ENCODE assay signal across 1 fruit fly cellular context in genomic region chr3R:24320342-24320711, dm6.
A peak's percentile ranks its signal among the peaks of the same experiment; 100 is the strongest.
TF ChIP-seq lines count a peak whose summit lies in the region.

No protein-coding gene starts in this region.

TF ChIP-seq in whole organism, embryonic, 481 proteins besides CTCF, POLR2A, EP300 and RAD21 (continued from another document and continues in another):
- no peak for TF ChIP-seq CG4360 (GFP tag; IDR thresholded peaks at IDR 0.05; lab: Robert Waterston, UW)
- TF ChIP-seq Dad (GFP tag; optimal IDR thresholded peaks at IDR 0.05; lab: Kevin White, UChicago) = no peak
- no peak for TF ChIP-seq en (GFP tag; optimal IDR thresholded peaks at IDR 0.05; lab: Kevin White, UChicago)
- no peak for TF ChIP-seq CG12769 (tag; optimal IDR thresholded peaks at IDR 0.05; lab: Kevin White, UChicago)
- no peak for TF ChIP-seq CG5245 (GFP tag; optimal IDR thresholded peaks at IDR 0.05; lab: Kevin White, UChicago)
- TF ChIP-seq zen (tag; optimal IDR thresholded peaks at IDR 0.05; lab: Kevin White, UChicago) = peak; percentile 2
- TF ChIP-seq cad (GFP tag; optimal IDR thresholded peaks at IDR 0.05; lab: Kevin White, UChicago) = no peak
- TF ChIP-seq br (optimal IDR thresholded peaks at IDR 0.05; lab: Kevin White, UChicago) = no peak
- no peak for TF ChIP-seq CG10654 (GFP tag; optimal IDR thresholded peaks at IDR 0.05; lab: Kevin White, UChicago)
- TF ChIP-seq CG32767 (GFP tag; IDR thresholded peaks at IDR 0.05; lab: Robert Waterston, UW) = 0 out of 2 replicates have a peak, but pooled peaks have one; percentile 24
- no peak for TF ChIP-seq Drgx (GFP tag; IDR thresholded peaks at IDR 0.05; lab: Robert Waterston, UW)
- no peak for TF ChIP-seq ken (GFP tag; IDR thresholded peaks at IDR 0.05; lab: Robert Waterston, UW)
- no peak for TF ChIP-seq CG9727 (GFP tag; optimal IDR thresholded peaks at IDR 0.05; lab: Kevin White, UChicago)
- TF ChIP-seq CG9876 (GFP tag; optimal IDR thresholded peaks at IDR 0.05; lab: Kevin White, UChicago) = no peak
- TF ChIP-seq CG18011 (GFP tag; optimal IDR thresholded peaks at IDR 0.05; lab: Kevin White, UChicago) = no peak
- TF ChIP-seq z (GFP tag; IDR thresholded peaks at IDR 0.05; lab: Robert Waterston, UW) = no peak
- no peak for TF ChIP-seq Deaf1 (tag; optimal IDR thresholded peaks at IDR 0.05; lab: Kevin White, UChicago)
- no peak for TF ChIP-seq CG12219 (GFP tag; optimal IDR thresholded peaks at IDR 0.05; lab: Kevin White, UChicago)
- TF ChIP-seq zen2 (GFP tag; IDR thresholded peaks at IDR 0.05; lab: Robert Waterston, UW; ENCODE audit: partially characterized antibody) = peak; percentile 57; the same call in 2 of the 3 replicates
- no peak for TF ChIP-seq CG4282 (GFP tag; optimal IDR thresholded peaks at IDR 0.05; lab: Kevin White, UChicago)
- TF ChIP-seq dysf (GFP tag; IDR thresholded peaks at IDR 0.05; lab: Robert Waterston, UW) = no peak
- no peak for TF ChIP-seq gsb (GFP tag; IDR thresholded peaks at IDR 0.05; lab: Robert Waterston, UW)
- 0 out of 3 replicates have a peak, but pooled peaks have one; percentile 30 for TF ChIP-seq otp (GFP tag; IDR thresholded peaks at IDR 0.05; lab: Robert Waterston, UW)
- TF ChIP-seq sisA (GFP tag; IDR thresholded peaks at IDR 0.05; lab: Robert Waterston, UW) = no peak
- TF ChIP-seq Vsx1 (GFP tag; optimal IDR thresholded peaks at IDR 0.05; lab: Kevin White, UChicago) = peak; percentile 95
- no peak for TF ChIP-seq CG6272 (GFP tag; IDR thresholded peaks at IDR 0.05; lab: Robert Waterston, UW)
- TF ChIP-seq CG12391 (tag; optimal IDR thresholded peaks at IDR 0.05; lab: Kevin White, UChicago) = peak; percentile 79
- no peak for TF ChIP-seq cato (GFP tag; optimal IDR thresholded peaks at IDR 0.05; lab: Kevin White, UChicago; ENCODE audit: borderline replicate concordance)
- TF ChIP-seq sna (GFP tag; IDR thresholded peaks at IDR 0.05; lab: Robert Waterston, UW; ENCODE audit: partially characterized antibody) = peak; percentile 23; the same call in 1 of the 2 replicates
- no peak for TF ChIP-seq Antp (GFP tag; optimal IDR thresholded peaks at IDR 0.05; lab: Kevin White, UChicago)
- no peak for TF ChIP-seq CG1233 (GFP tag; optimal IDR thresholded peaks at IDR 0.05; lab: Kevin White, UChicago)
- TF ChIP-seq Nf-YA (GFP tag; IDR thresholded peaks at IDR 0.05; lab: Robert Waterston, UW) = no peak
- no peak for TF ChIP-seq CG14965 (GFP tag; optimal IDR thresholded peaks at IDR 0.05; lab: Kevin White, UChicago; ENCODE audit: borderline replicate concordance)
- TF ChIP-seq CG13287 (GFP tag; IDR thresholded peaks at IDR 0.05; lab: Robert Waterston, UW; ENCODE audit: partially characterized antibody) = peak; percentile 79
- no peak for TF ChIP-seq HLH54F (GFP tag; optimal IDR thresholded peaks at IDR 0.05; lab: Kevin White, UChicago)
- TF ChIP-seq CG4730 (GFP tag; IDR thresholded peaks at IDR 0.05; lab: Robert Waterston, UW) = no peak
- no peak for TF ChIP-seq Pdp1 (GFP tag; optimal IDR thresholded peaks at IDR 0.05; lab: Kevin White, UChicago)
- peak; percentile 6 for TF ChIP-seq CG30403 (GFP tag; optimal IDR thresholded peaks at IDR 0.05; lab: Kevin White, UChicago)
- peak; percentile 75 for TF ChIP-seq tna (GFP tag; IDR thresholded peaks at IDR 0.05; lab: Robert Waterston, UW; ENCODE audit: partially characterized antibody)
- no peak for TF ChIP-seq gsb-n (tag; optimal IDR thresholded peaks at IDR 0.05; lab: Kevin White, UChicago)
- TF ChIP-seq Eip74EF (GFP tag; optimal IDR thresholded peaks at IDR 0.05; lab: Kevin White, UChicago) = no peak
- no peak for TF ChIP-seq CG30020 (tag; optimal IDR thresholded peaks at IDR 0.05; lab: Kevin White, UChicago)
- no peak for TF ChIP-seq usp (GFP tag; optimal IDR thresholded peaks at IDR 0.05; lab: Kevin White, UChicago)
- TF ChIP-seq jigr1 (GFP tag; IDR thresholded peaks at IDR 0.05; lab: Robert Waterston, UW) = no peak
- no peak for TF ChIP-seq ems (GFP tag; optimal IDR thresholded peaks at IDR 0.05; lab: Kevin White, UChicago)
- no peak for TF ChIP-seq sd (tag; optimal IDR thresholded peaks at IDR 0.05; lab: Kevin White, UChicago)
- no peak for TF ChIP-seq CG9797 (GFP tag; optimal IDR thresholded peaks at IDR 0.05; lab: Kevin White, UChicago)
- peak; percentile 11 for TF ChIP-seq run (tag; optimal IDR thresholded peaks at IDR 0.05; lab: Kevin White, UChicago)
- no peak for TF ChIP-seq CG11247 (GFP tag; IDR thresholded peaks at IDR 0.05; lab: Robert Waterston, UW)
- no peak for TF ChIP-seq wor (GFP tag; IDR thresholded peaks at IDR 0.05; lab: Robert Waterston, UW)
- peak; percentile 68 for TF ChIP-seq CG12299 (tag; optimal IDR thresholded peaks at IDR 0.05; lab: Kevin White, UChicago)
- TF ChIP-seq CG2199 (GFP tag; IDR thresholded peaks at IDR 0.05; lab: Robert Waterston, UW) = no peak
- TF ChIP-seq tll (GFP tag; optimal IDR thresholded peaks at IDR 0.05; lab: Kevin White, UChicago) = peak in 1 of 2 experiments; percentile 61
- peak; percentile 57 for TF ChIP-seq CG16813 (GFP tag; IDR thresholded peaks at IDR 0.05; lab: Robert Waterston, UW; ENCODE audit: partially characterized antibody)
- TF ChIP-seq Lpt (GFP tag; optimal IDR thresholded peaks at IDR 0.05; lab: Kevin White, UChicago) = no peak
- TF ChIP-seq E2f2 (GFP tag; IDR thresholded peaks at IDR 0.05; lab: Robert Waterston, UW) = peak; percentile 88
- TF ChIP-seq CG6683 (GFP tag; optimal IDR thresholded peaks at IDR 0.05; lab: Kevin White, UChicago) = no peak
- TF ChIP-seq CG1792 (GFP tag; optimal IDR thresholded peaks at IDR 0.05; lab: Kevin White, UChicago) = no peak
- TF ChIP-seq Dp (GFP tag; optimal IDR thresholded peaks at IDR 0.05; lab: Kevin White, UChicago) = peak; percentile 76
- TF ChIP-seq fd96Cb (tag; optimal IDR thresholded peaks at IDR 0.05; lab: Kevin White, UChicago) = no peak
- TF ChIP-seq trem (tag; optimal IDR thresholded peaks at IDR 0.05; lab: Kevin White, UChicago) = peak; percentile 14
- TF ChIP-seq dm (GFP tag; optimal IDR thresholded peaks at IDR 0.05; lab: Kevin White, UChicago) = peak; percentile 28
- TF ChIP-seq CG10274 (GFP tag; optimal IDR thresholded peaks at IDR 0.05; lab: Kevin White, UChicago) = no peak
- no peak for TF ChIP-seq CG15601 (tag; optimal IDR thresholded peaks at IDR 0.05; lab: Kevin White, UChicago)
- TF ChIP-seq odd (GFP tag; optimal IDR thresholded peaks at IDR 0.05; lab: Kevin White, UChicago) = no peak
- peak; percentile 73 for TF ChIP-seq CG12659 (GFP tag; optimal IDR thresholded peaks at IDR 0.05; lab: Kevin White, UChicago)
- TF ChIP-seq CG31441 (GFP tag; IDR thresholded peaks at IDR 0.05; lab: Robert Waterston, UW) = no peak
- TF ChIP-seq CG17385 (GFP tag; optimal IDR thresholded peaks at IDR 0.05; lab: Kevin White, UChicago) = no peak
- peak; percentile 88 for TF ChIP-seq CG8478 (optimal IDR thresholded peaks at IDR 0.05; lab: Kevin White, UChicago)
- no peak for TF ChIP-seq az2 (GFP tag; optimal IDR thresholded peaks at IDR 0.05; lab: Kevin White, UChicago)
- TF ChIP-seq tin (GFP tag; optimal IDR thresholded peaks at IDR 0.05; lab: Kevin White, UChicago) = no peak
- peak; percentile 52; the same call in 1 of the 2 replicates for TF ChIP-seq inv (GFP tag; IDR thresholded peaks at IDR 0.05; lab: Robert Waterston, UW; ENCODE audit: partially characterized antibody)
- peak; percentile 41 for TF ChIP-seq CG10979 (tag; optimal IDR thresholded peaks at IDR 0.05; lab: Kevin White, UChicago)
- TF ChIP-seq lmd (GFP tag; IDR thresholded peaks at IDR 0.05; lab: Robert Waterston, UW) = no peak
- TF ChIP-seq ERR (GFP tag; optimal IDR thresholded peaks at IDR 0.05; lab: Kevin White, UChicago) = no peak
- peak; percentile 98 for TF ChIP-seq phol (tag; optimal IDR thresholded peaks at IDR 0.05; lab: Kevin White, UChicago)
- TF ChIP-seq Side (GFP tag; optimal IDR thresholded peaks at IDR 0.05; lab: Kevin White, UChicago) = peak; percentile 1
- TF ChIP-seq Hsf (GFP tag; optimal IDR thresholded peaks at IDR 0.05; lab: Kevin White, UChicago) = no peak
- TF ChIP-seq CG4854 (GFP tag; optimal IDR thresholded peaks at IDR 0.05; lab: Kevin White, UChicago) = no peak
- no peak for TF ChIP-seq sc (optimal IDR thresholded peaks at IDR 0.05; lab: Kevin White, UChicago)
- TF ChIP-seq sc (GFP tag; optimal IDR thresholded peaks at IDR 0.05; lab: Kevin White, UChicago) = no peak
- TF ChIP-seq Xrp1 (GFP tag; IDR thresholded peaks at IDR 0.05; lab: Robert Waterston, UW) = 0 out of 2 replicates have a peak, but pooled peaks have one; percentile 23
- TF ChIP-seq slp2 (GFP tag; optimal IDR thresholded peaks at IDR 0.05; lab: Kevin White, UChicago) = no peak
- TF ChIP-seq emc (GFP tag; optimal IDR thresholded peaks at IDR 0.05; lab: Kevin White, UChicago) = no peak
- peak; percentile 71 for TF ChIP-seq Sry-δ (GFP tag; optimal IDR thresholded peaks at IDR 0.05; lab: Kevin White, UChicago)
- TF ChIP-seq CG4820 (GFP tag; optimal IDR thresholded peaks at IDR 0.05; lab: Kevin White, UChicago) = no peak
- TF ChIP-seq h (optimal IDR thresholded peaks at IDR 0.05; lab: Kevin White, UChicago) = no peak
- TF ChIP-seq MBD-R2 (GFP tag; IDR thresholded peaks at IDR 0.05; lab: Robert Waterston, UW) = peak; percentile 49
- peak; percentile 97 for TF ChIP-seq cg (GFP tag; optimal IDR thresholded peaks at IDR 0.05; lab: Kevin White, UChicago)
- TF ChIP-seq Scr (GFP tag; IDR thresholded peaks at IDR 0.05; lab: Robert Waterston, UW; ENCODE audit: partially characterized antibody) = peak; percentile 68
- no peak for TF ChIP-seq Atf6 (GFP tag; IDR thresholded peaks at IDR 0.05; lab: Robert Waterston, UW)
- no peak for TF ChIP-seq stc (GFP tag; IDR thresholded peaks at IDR 0.05; lab: Robert Waterston, UW)
- TF ChIP-seq Adf1 (GFP tag; IDR thresholded peaks at IDR 0.05; lab: Robert Waterston, UW) = 0 out of 2 replicates have a peak, but pooled peaks have one; percentile 13
- no peak for TF ChIP-seq CG14667 (GFP tag; IDR thresholded peaks at IDR 0.05; lab: Robert Waterston, UW)
- TF ChIP-seq Lim3 (GFP tag; IDR thresholded peaks at IDR 0.05; lab: Robert Waterston, UW) = no peak
- no peak for TF ChIP-seq CG3847 (GFP tag; IDR thresholded peaks at IDR 0.05; lab: Robert Waterston, UW)
- no peak for TF ChIP-seq CG1529 (GFP tag; optimal IDR thresholded peaks at IDR 0.05; lab: Kevin White, UChicago)
- TF ChIP-seq HHEX (GFP tag; optimal IDR thresholded peaks at IDR 0.05; lab: Kevin White, UChicago) = no peak
- TF ChIP-seq CG12071 (GFP tag; optimal IDR thresholded peaks at IDR 0.05; lab: Kevin White, UChicago) = no peak
- TF ChIP-seq Med (GFP tag; lab: Kevin White, UChicago) = peak; percentile 76
- TF ChIP-seq org-1 (GFP tag; optimal IDR thresholded peaks at IDR 0.05; lab: Kevin White, UChicago) = no peak
- TF ChIP-seq CG14014 (GFP tag; IDR thresholded peaks at IDR 0.05; lab: Robert Waterston, UW) = no peak
- no peak for TF ChIP-seq abd-A (tag; optimal IDR thresholded peaks at IDR 0.05; lab: Kevin White, UChicago)
- TF ChIP-seq CG31388 (GFP tag; optimal IDR thresholded peaks at IDR 0.05; lab: Kevin White, UChicago) = no peak
- TF ChIP-seq rib (GFP tag; IDR thresholded peaks at IDR 0.05; lab: Robert Waterston, UW) = no peak
- TF ChIP-seq unc-4 (GFP tag; IDR thresholded peaks at IDR 0.05; lab: Robert Waterston, UW; ENCODE audit: partially characterized antibody) = peak; percentile 63
- no peak for TF ChIP-seq grn (GFP tag; optimal IDR thresholded peaks at IDR 0.05; lab: Kevin White, UChicago)
- no peak for TF ChIP-seq Nf-YB (GFP tag; optimal IDR thresholded peaks at IDR 0.05; lab: Kevin White, UChicago)
- TF ChIP-seq btn (GFP tag; optimal IDR thresholded peaks at IDR 0.05; lab: Kevin White, UChicago) = no peak
- peak; percentile 41 for TF ChIP-seq CG17186 (GFP tag; optimal IDR thresholded peaks at IDR 0.05; lab: Kevin White, UChicago)
- TF ChIP-seq CG1832 (GFP tag; optimal IDR thresholded peaks at IDR 0.05; lab: Kevin White, UChicago) = peak; percentile 66
- TF ChIP-seq nom (GFP tag; optimal IDR thresholded peaks at IDR 0.05; lab: Kevin White, UChicago) = no peak
- TF ChIP-seq hbn (GFP tag; IDR thresholded peaks at IDR 0.05; lab: Robert Waterston, UW; ENCODE audit: partially characterized antibody) = peak; percentile 50; the same call in 1 of the 2 replicates
- no peak for TF ChIP-seq CG8765 (GFP tag; IDR thresholded peaks at IDR 0.05; lab: Robert Waterston, UW)
- TF ChIP-seq jumu (GFP tag; optimal IDR thresholded peaks at IDR 0.05; lab: Kevin White, UChicago) = no peak
- TF ChIP-seq CG6791 (GFP tag; IDR thresholded peaks at IDR 0.05; lab: Robert Waterston, UW; ENCODE audit: partially characterized antibody) = peak; percentile 81
- TF ChIP-seq Stat92E (GFP tag; optimal IDR thresholded peaks at IDR 0.05; lab: Kevin White, UChicago) = no peak
- no peak for TF ChIP-seq Camta (GFP tag; optimal IDR thresholded peaks at IDR 0.05; lab: Kevin White, UChicago)
- TF ChIP-seq CG30431 (GFP tag; optimal IDR thresholded peaks at IDR 0.05; lab: Kevin White, UChicago) = no peak
- TF ChIP-seq maf-S (GFP tag; optimal IDR thresholded peaks at IDR 0.05; lab: Kevin White, UChicago) = no peak
- TF ChIP-seq NK7.1 (GFP tag; optimal IDR thresholded peaks at IDR 0.05; lab: Kevin White, UChicago) = no peak
- no peak for TF ChIP-seq CG15269 (tag; optimal IDR thresholded peaks at IDR 0.05; lab: Kevin White, UChicago)
- no peak for TF ChIP-seq stwl (tag; optimal IDR thresholded peaks at IDR 0.05; lab: Kevin White, UChicago)
- TF ChIP-seq CG5180 (GFP tag; optimal IDR thresholded peaks at IDR 0.05; lab: Kevin White, UChicago) = no peak
- TF ChIP-seq ftz-f1 (GFP tag; optimal IDR thresholded peaks at IDR 0.05; lab: Kevin White, UChicago) = peak; percentile 96
- no peak for TF ChIP-seq gcm (GFP tag; optimal IDR thresholded peaks at IDR 0.05; lab: Kevin White, UChicago)
- no peak for TF ChIP-seq HmgD (GFP tag; optimal IDR thresholded peaks at IDR 0.05; lab: Kevin White, UChicago)
- TF ChIP-seq eyg (GFP tag; optimal IDR thresholded peaks at IDR 0.05; lab: Kevin White, UChicago) = no peak
- TF ChIP-seq lab (GFP tag; optimal IDR thresholded peaks at IDR 0.05; lab: Kevin White, UChicago) = no peak
- peak; percentile 43 for TF ChIP-seq MESR4 (GFP tag; optimal IDR thresholded peaks at IDR 0.05; lab: Kevin White, UChicago)
- TF ChIP-seq CG10209 (GFP tag; optimal IDR thresholded peaks at IDR 0.05; lab: Kevin White, UChicago) = no peak
- TF ChIP-seq PHDP (tag; optimal IDR thresholded peaks at IDR 0.05; lab: Kevin White, UChicago) = no peak
- no peak for TF ChIP-seq trh (GFP tag; optimal IDR thresholded peaks at IDR 0.05; lab: Kevin White, UChicago)
- no peak for TF ChIP-seq psq (GFP tag; optimal IDR thresholded peaks at IDR 0.05; lab: Kevin White, UChicago)
- TF ChIP-seq Tbp (GFP tag; optimal IDR thresholded peaks at IDR 0.05; lab: Kevin White, UChicago) = no peak
- TF ChIP-seq Sin3A (optimal IDR thresholded peaks at IDR 0.05; lab: Kevin White, UChicago) = no peak
